Worm (Caenorhabditis elegans) whole organism, late embryonic: ENCODE results near the gene C08F8.6.

ENCODE experiments used
- F13H6.1 ChIP-seq: sonication (generic microtip); optimal IDR thresholded peaks from 2 replicates; lab custom pipeline; 2016; ENCODE audit warnings: missing genetic modification characterization, missing compliant biosample characterization
- K02D7.2 ChIP-seq: sonication (generic microtip); optimal IDR thresholded peaks from 2 replicates; lab custom pipeline; 2017; ENCODE audit warnings: mild to moderate bottlenecking, missing genetic modification characterization, missing compliant biosample characterization
- Y22D7AL.16 ChIP-seq: sonication (generic microtip); optimal IDR thresholded peaks from 2 replicates; lab custom pipeline; 2016; ENCODE audit warnings: missing genetic modification characterization, missing compliant biosample characterization
- ahr-1 ChIP-seq: sonication (generic microtip); optimal IDR thresholded peaks from 2 replicates; lab custom pipeline; 2016; ENCODE audit warnings: missing genetic modification characterization, missing compliant biosample characterization
- ceh-18 ChIP-seq: sonication (generic microtip); optimal IDR thresholded peaks from 2 replicates; lab custom pipeline; 2016; ENCODE audit warnings: missing genetic modification characterization, missing compliant biosample characterization
- ceh-31 ChIP-seq: sonication (generic microtip); optimal IDR thresholded peaks from 2 replicates; lab custom pipeline; 2016; ENCODE audit warnings: missing genetic modification characterization, missing compliant biosample characterization
- ceh-34 ChIP-seq: sonication (generic microtip); optimal IDR thresholded peaks from 2 replicates; lab custom pipeline; 2016; ENCODE audit warnings: mild to moderate bottlenecking, missing genetic modification characterization, missing compliant biosample characterization
- ceh-6 ChIP-seq: fragments of 200-800 bp; sonication (Bioruptor generic); optimal IDR thresholded peaks from 2 replicates; lab custom pipeline; 2018; ENCODE audit warnings: mild to moderate bottlenecking, missing genetic modification characterization, missing compliant biosample characterization
- ceh-9 ChIP-seq: sonication (generic microtip); optimal IDR thresholded peaks from 2 replicates; lab custom pipeline; 2016; ENCODE audit warnings: mild to moderate bottlenecking, missing genetic modification characterization, inconsistent platforms, missing compliant biosample characterization
- che-1 ChIP-seq: sonication (generic microtip); optimal IDR thresholded peaks from 2 replicates; lab custom pipeline; 2016; ENCODE audit warnings: mild to moderate bottlenecking, missing genetic modification characterization, missing compliant biosample characterization
- dmd-4 ChIP-seq: sonication (generic microtip); optimal IDR thresholded peaks from 2 replicates; lab custom pipeline; 2016; ENCODE audit warnings: borderline replicate concordance, missing genetic modification characterization, missing compliant biosample characterization
- ets-4 ChIP-seq: sonication (generic microtip); optimal IDR thresholded peaks from 2 replicates; lab custom pipeline; 2016; ENCODE audit warnings: missing genetic modification characterization, missing compliant biosample characterization
- eyg-1 ChIP-seq: sonication (generic microtip); optimal IDR thresholded peaks from 2 replicates; lab custom pipeline; 2016; ENCODE audit warnings: missing genotype, missing genetic modification characterization, missing compliant biosample characterization
- fkh-6 ChIP-seq: sonication (generic microtip); optimal IDR thresholded peaks from 2 replicates; lab custom pipeline; 2016; ENCODE audit warnings: missing genetic modification characterization, missing compliant biosample characterization
- gmeb-2 ChIP-seq: sonication (generic microtip); optimal IDR thresholded peaks from 2 replicates; lab custom pipeline; 2016; ENCODE audit warnings: missing genetic modification characterization, inconsistent platforms, missing compliant biosample characterization
- hlh-13 ChIP-seq: fragments of 200-800 bp; sonication (Bioruptor generic); optimal IDR thresholded peaks from 2 replicates; lab custom pipeline; 2018; ENCODE audit warnings: mild to moderate bottlenecking, missing genetic modification characterization, missing compliant biosample characterization
- hlh-30 ChIP-seq: sonication (generic microtip); optimal IDR thresholded peaks from 2 replicates; lab custom pipeline; 2017; ENCODE audit warnings: antibody characterized with exemption, missing genetic modification characterization, missing compliant biosample characterization; ENCODE audit not compliant: insufficient read depth
- hlh-8 ChIP-seq: sonication (generic microtip); optimal IDR thresholded peaks from 2 replicates; lab custom pipeline; 2016; ENCODE audit warnings: missing genotype, missing genetic modification characterization, missing compliant biosample characterization
- lim-6 ChIP-seq: sonication (generic microtip); optimal IDR thresholded peaks from 2 replicates; lab custom pipeline; 2016; ENCODE audit warnings: missing genetic modification characterization, missing compliant biosample characterization
- madf-2 ChIP-seq: sonication (generic microtip); optimal IDR thresholded peaks from 2 replicates; lab custom pipeline; 2017; ENCODE audit warnings: missing genetic modification characterization, missing compliant biosample characterization
- nfya-1 ChIP-seq: sonication (generic microtip); optimal IDR thresholded peaks from 2 replicates; lab custom pipeline; 2017; ENCODE audit warnings: missing genetic modification characterization, mild to moderate bottlenecking, missing compliant biosample characterization, antibody characterized with exemption, moderate library complexity
- nhr-11 ChIP-seq: fragments of 150-350 bp; optimal IDR thresholded peaks from 2 replicates; lab custom pipeline; 2014; ENCODE audit warnings: missing biosample characterization, missing genetic modification characterization
- nhr-232 ChIP-seq: sonication (generic microtip); optimal IDR thresholded peaks from 2 replicates; lab custom pipeline; 2016; ENCODE audit warnings: missing genetic modification characterization, missing compliant biosample characterization
- pax-1 ChIP-seq: fragments of 150-350 bp; optimal IDR thresholded peaks from 2 replicates; lab custom pipeline; 2014; ENCODE audit warnings: missing biosample characterization, missing genetic modification characterization
- pqm-1 ChIP-seq: sonication (generic microtip); optimal IDR thresholded peaks from 2 replicates; lab custom pipeline; 2016; ENCODE audit warnings: missing genetic modification characterization, missing compliant biosample characterization
- pros-1 ChIP-seq: fragments of 150-350 bp; optimal IDR thresholded peaks from 2 replicates; lab custom pipeline; 2014; ENCODE audit warnings: missing biosample characterization, missing genetic modification reagents, missing genetic modification characterization
- ref-2 ChIP-seq: sonication (generic microtip); optimal IDR thresholded peaks from 2 replicates; lab custom pipeline; 2016; ENCODE audit warnings: missing genetic modification characterization, missing compliant biosample characterization
- rnt-1 ChIP-seq: sonication (generic microtip); optimal IDR thresholded peaks from 2 replicates; lab custom pipeline; 2016; ENCODE audit warnings: missing genetic modification characterization, missing compliant biosample characterization
- sdc-2 ChIP-seq: sonication (generic microtip); optimal IDR thresholded peaks from 2 replicates; lab custom pipeline; 2016; ENCODE audit warnings: missing genotype, missing genetic modification characterization, missing compliant biosample characterization
- sox-2 ChIP-seq: fragments of 200-800 bp; sonication (Bioruptor generic); IDR thresholded peaks from 2 replicates; pipeline ENCODE4 v1.3.6; 2022; ENCODE audit warnings: missing genetic modification reagents, missing genetic modification characterization, missing compliant biosample characterization
- sox-4 ChIP-seq: sonication (generic microtip); optimal IDR thresholded peaks from 2 replicates; lab custom pipeline; 2017; ENCODE audit warnings: mild to moderate bottlenecking, missing genetic modification characterization, inconsistent platforms, missing compliant biosample characterization
- syd-9 ChIP-seq: sonication (generic microtip); optimal IDR thresholded peaks from 2 replicates; lab custom pipeline; 2016; ENCODE audit warnings: mild to moderate bottlenecking, missing genetic modification characterization, moderate library complexity, missing compliant biosample characterization
- tbx-2 ChIP-seq: sonication (generic microtip); optimal IDR thresholded peaks from 2 replicates; lab custom pipeline; 2016; ENCODE audit warnings: missing genetic modification characterization, missing compliant biosample characterization
- tbx-7 ChIP-seq: sonication (generic microtip); optimal IDR thresholded peaks from 2 replicates; lab custom pipeline; 2016; ENCODE audit warnings: missing genotype, missing genetic modification characterization, missing compliant biosample characterization
- ttx-3 ChIP-seq: sonication (generic microtip); optimal IDR thresholded peaks from 2 replicates; lab custom pipeline; 2016; ENCODE audit warnings: missing genetic modification reagents, missing genetic modification characterization, missing compliant biosample characterization
- unc-3 ChIP-seq, 2 experiments: fragments of 200-800 bp in 1 of 2; sonication (Bioruptor generic) in 1 of 2; sonication (generic microtip) in 1 of 2; conservative IDR thresholded peaks in 1 of 2; optimal IDR thresholded peaks in 1 of 2; 2 replicates each; pipeline versions ENCODE4 v1.3.6 to Lab custom; 2016 to 2022; ENCODE audit warnings: missing compliant biosample characterization in 2 of 2, missing genetic modification characterization in 2 of 2, missing genetic modification reagents in 1 of 2
- unc-42 ChIP-seq: sonication (generic microtip); optimal IDR thresholded peaks from 2 replicates; lab custom pipeline; 2016; ENCODE audit warnings: missing genotype, missing genetic modification characterization, missing compliant biosample characterization
- unc-55 ChIP-seq: sonication (generic microtip); optimal IDR thresholded peaks from 2 replicates; lab custom pipeline; 2017; ENCODE audit warnings: missing biosample characterization, missing genetic modification reagents, missing genetic modification characterization
- unc-86 ChIP-seq: sonication (generic microtip); optimal IDR thresholded peaks from 2 replicates; lab custom pipeline; 2016; ENCODE audit warnings: missing genetic modification characterization, missing compliant biosample characterization
- zip-5 ChIP-seq: sonication (generic microtip); optimal IDR thresholded peaks from 2 replicates; lab custom pipeline; 2016; ENCODE audit warnings: missing genetic modification characterization, missing compliant biosample characterization
- ztf-16 ChIP-seq: sonication (generic microtip); optimal IDR thresholded peaks from 2 replicates; lab custom pipeline; 2017; ENCODE audit warnings: missing genetic modification characterization, missing compliant biosample characterization

C08F8.6 gene

ce11 chrIV:11169652-11170051, 4.9 kb upstream of the C08F8.6 start, which contains the start of gene nhr-67:
Gene nhr-67, plus strand, starts transcription at chrIV:11169748.
- no peak for TF ChIP-seq che-1
- no peak for TF ChIP-seq nhr-11 (tag; lab: Kevin White, UChicago)
- no peak for TF ChIP-seq sdc-2 (tag; lab: Kevin White, UChicago)
- TF ChIP-seq ceh-34 (tag; lab: Kevin White, UChicago), result no peak
- TF ChIP-seq unc-86 (tag; lab: Kevin White, UChicago), result no peak
- TF ChIP-seq sox-4, result no peak
- no peak for TF ChIP-seq syd-9
- TF ChIP-seq eyg-1 (tag; lab: Kevin White, UChicago), result no peak
- TF ChIP-seq fkh-6 (tag; lab: Kevin White, UChicago), result no peak
- TF ChIP-seq nhr-232 (tag; lab: Kevin White, UChicago), result no peak
- no peak for TF ChIP-seq pax-1 (tag; lab: Kevin White, UChicago)
- no peak for TF ChIP-seq ttx-3
- TF ChIP-seq, all 69 proteins: peak for 0

- TF ChIP-seq ahr-1 (tag; lab: Kevin White, UChicago) (no peak), ref-2 (tag; lab: Kevin White, UChicago) (no peak), tbx-7 (tag; lab: Kevin White, UChicago) (no peak), lim-6 (tag; lab: Kevin White, UChicago) (no peak), ceh-31 (tag; lab: Kevin White, UChicago) (no peak), F13H6.1 (no peak)
Observed at ce11 chrIV:11162451-11162850, 2.3 kb downstream of the C08F8.6 start, which contains the start of gene fbxb-9. Gene fbxb-9, minus strand, starts transcription at chrIV:11162551.

- TF ChIP-seq K02D7.2 (tag; lab: Kevin White, UChicago) (no peak), ref-2 (tag; lab: Kevin White, UChicago) (no peak), sdc-2 (tag; lab: Kevin White, UChicago) (no peak), tbx-2 (tag; lab: Kevin White, UChicago) (no peak), zip-5 (tag; lab: Kevin White, UChicago) (no peak), unc-42 (tag; lab: Kevin White, UChicago) (no peak), tbx-7 (tag; lab: Kevin White, UChicago) (no peak)
Observed at ce11 chrIV:11160707-11161106, 4.0 kb downstream of the C08F8.6 start, which contains the start of gene C08F8.15. Gene C08F8.15, minus strand, starts transcription at chrIV:11160807.

- no peak for TF ChIP-seq sox-4
- no peak for TF ChIP-seq unc-3 (GFP tag; conservative IDR thresholded peaks at IDR 0.05; lab: Robert Waterston, UW)
- TF ChIP-seq unc-3 (tag; optimal IDR thresholded peaks at IDR 0.05; lab: Kevin White, UChicago), result no peak
- no peak for TF ChIP-seq unc-55 (GFP tag; lab: Kevin White, UChicago)
- TF ChIP-seq ceh-18 (tag; lab: Kevin White, UChicago), result no peak
- no peak for TF ChIP-seq rnt-1 (tag; lab: Kevin White, UChicago)
- TF ChIP-seq nfya-1 (tag; lab: Kevin White, UChicago), result no peak
- TF ChIP-seq, all 69 proteins: peak for 0
Observed at ce11 chrIV:11159886-11160285, 4.8 kb downstream of the C08F8.6 start, which contains the start of gene mboa-4. Gene mboa-4, minus strand, starts transcription at chrIV:11159986.

ce11 chrIV:11156526-11156925, 8.2 kb downstream of the C08F8.6 start:
- no peak for TF ChIP-seq pqm-1 (tag; lab: Kevin White, UChicago)
- no peak for TF ChIP-seq ceh-9 (tag; lab: Kevin White, UChicago)
- TF ChIP-seq pros-1 (tag; lab: Kevin White, UChicago), result no peak
- TF ChIP-seq F13H6.1, result no peak
- no peak for TF ChIP-seq Y22D7AL.16 (tag; lab: Kevin White, UChicago)
- TF ChIP-seq gmeb-2 (tag; lab: Kevin White, UChicago), result no peak
- no peak for TF ChIP-seq hlh-13
- TF ChIP-seq dmd-4 (tag; lab: Kevin White, UChicago), result no peak
- no peak for TF ChIP-seq ceh-6 (GFP tag; lab: Kevin White, UChicago)
- no peak for TF ChIP-seq ceh-31 (tag; lab: Kevin White, UChicago)
- no peak for TF ChIP-seq hlh-8
- no peak for TF ChIP-seq ahr-1 (tag; lab: Kevin White, UChicago)
- TF ChIP-seq nhr-232 (tag; lab: Kevin White, UChicago), result no peak
- no peak for TF ChIP-seq ets-4
- TF ChIP-seq syd-9, result no peak
- no peak for TF ChIP-seq sox-2 (GFP tag; lab: Robert Waterston, UW)
- TF ChIP-seq madf-2 (tag; lab: Kevin White, UChicago), result no peak
- TF ChIP-seq ztf-16 (tag; lab: Kevin White, UChicago), result no peak
- no peak for TF ChIP-seq hlh-30 (tag; lab: Kevin White, UChicago)
- TF ChIP-seq, all 69 proteins: peak for 0
